Worm (Caenorhabditis elegans): ENCODE data around the gene scb-1.

ce11 chrV:11127197-11127596, 7.7 kb upstream of the scb-1 start, which contains the start of gene jmjd-5:
- TF ChIP-seq aly-2 (tag; optimal IDR thresholded peaks at IDR 0.05) (no peak), ama-1 (optimal IDR thresholded peaks at IDR 0.05) (no peak)
